Fruit fly (Drosophila melanogaster): ENCODE measurements around the gene tsg.

Gene tsg

DNA sequence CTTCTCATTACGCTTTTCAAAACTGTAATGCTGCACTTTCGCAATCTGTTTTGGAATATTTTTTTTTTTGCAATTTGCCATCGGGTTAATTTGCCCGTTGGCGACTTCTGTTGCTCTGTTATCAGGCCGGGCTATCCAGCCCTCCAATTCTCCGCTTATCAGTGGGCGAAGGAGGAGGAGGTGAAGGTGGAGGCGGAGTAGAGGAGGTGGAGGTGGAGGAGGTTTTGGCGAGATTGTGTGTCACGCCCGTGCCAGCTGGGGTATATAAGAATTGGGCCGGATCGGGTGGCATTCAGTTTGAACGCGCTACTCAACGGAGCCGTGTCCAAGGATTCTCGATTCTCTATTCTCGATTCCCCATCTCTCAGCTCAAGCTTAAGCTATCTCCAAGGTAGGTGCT is 25.4 kb upstream of the tsg start (continued):
- TF ChIP-seq GATAe (GFP tag; conservative IDR thresholded peaks at IDR 0.05) (peak; percentile 78), jigr1 (GFP tag; IDR thresholded peaks at IDR 0.05) (no peak), CG32767 (GFP tag; IDR thresholded peaks at IDR 0.05) (no peak)

DNA sequence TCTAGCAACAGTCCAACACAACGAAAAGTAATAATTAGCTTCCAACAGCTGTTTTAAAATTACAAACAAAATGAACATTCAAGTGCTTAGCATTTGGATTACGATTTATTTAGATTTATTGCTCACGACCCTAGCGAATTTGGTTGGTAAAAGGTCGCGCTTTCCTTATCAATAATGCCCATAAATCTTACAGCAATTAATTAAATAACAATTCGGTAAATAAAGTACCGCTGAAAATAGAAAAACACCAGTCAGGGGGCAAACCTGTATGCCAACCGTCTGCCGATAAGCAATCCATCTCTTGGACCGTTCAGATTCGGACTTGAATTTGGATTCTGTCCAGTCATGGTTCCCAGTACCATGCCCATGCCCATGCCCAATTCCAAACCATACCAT is 24.3 kb upstream of the tsg start:
- TF ChIP-seq CG14050 (GFP tag; IDR thresholded peaks at IDR 0.05) (no peak), Pdp1 (GFP tag; optimal IDR thresholded peaks at IDR 0.05) (no peak), nom (GFP tag; optimal IDR thresholded peaks at IDR 0.05) (peak; percentile 29), CG10431 (GFP tag; optimal IDR thresholded peaks at IDR 0.05) (no peak)

DNA sequence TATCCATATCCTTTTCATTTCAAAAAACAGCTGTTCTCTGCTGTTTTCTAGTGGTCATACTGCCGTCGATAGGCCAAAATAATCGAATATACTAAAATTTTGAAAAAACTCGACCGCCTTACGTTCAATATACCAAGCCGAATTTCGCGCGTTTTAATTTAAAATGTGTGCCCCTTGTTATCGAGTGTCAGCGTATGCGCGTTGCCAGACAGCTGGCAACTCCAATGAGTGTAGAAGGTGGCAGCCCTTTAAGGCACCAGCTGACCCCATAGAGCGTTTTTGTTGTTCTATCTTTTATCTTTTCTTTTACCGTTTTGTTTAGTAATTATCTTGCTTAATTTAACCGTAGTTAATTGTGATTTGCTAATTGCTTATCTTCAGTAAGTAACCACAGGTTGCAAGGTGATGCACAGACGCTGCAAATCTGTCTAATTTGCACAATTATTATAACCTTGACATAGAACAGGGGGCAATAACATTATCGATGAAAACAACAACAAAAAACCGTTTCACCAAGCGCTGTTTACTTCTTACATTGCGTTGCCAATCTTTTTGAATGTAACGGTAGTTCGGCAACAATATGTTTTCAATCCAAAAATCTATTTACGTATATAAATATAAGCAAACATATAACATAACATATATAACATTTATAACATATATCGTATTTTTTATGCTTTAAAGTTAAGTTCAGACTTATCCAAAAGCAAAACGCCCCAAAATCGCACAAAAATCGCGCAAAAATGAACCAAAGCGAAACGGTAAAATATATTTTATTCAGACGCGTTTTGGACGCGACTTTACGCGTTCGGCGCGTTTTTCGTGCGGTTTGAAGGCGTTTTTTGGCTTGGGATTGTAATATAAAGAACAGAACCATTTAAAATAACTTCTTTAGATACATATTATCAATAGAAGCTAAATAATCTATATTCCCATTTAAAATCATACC is 23.7 kb upstream of the tsg start, which contains the start of the genes CG1492 and regucalcin:
TSS of gene CG1492 (minus strand) at position 63 of the 949 bp plus-strand sequence.
TSS of gene regucalcin (plus strand) at position 229 of the 949 bp plus-strand sequence.
- TF ChIP-seq bbx (GFP tag; IDR thresholded peaks at IDR 0.05; ENCODE audit: partially characterized antibody) (peak; percentile 32; the same call in 1 of the 2 replicates), sens (GFP tag) (peak; percentile 7), Hey (tag; optimal IDR thresholded peaks at IDR 0.05) (no peak), D (optimal IDR thresholded peaks at IDR 0.05) (no peak), D (GFP tag; optimal IDR thresholded peaks at IDR 0.05) (no peak), phol (tag; optimal IDR thresholded peaks at IDR 0.05) (peak; percentile 28), CG14667 (GFP tag; IDR thresholded peaks at IDR 0.05) (no peak), unc-4 (GFP tag; IDR thresholded peaks at IDR 0.05; ENCODE audit: partially characterized antibody) (peak; percentile 46; the same call in 1 of the 2 replicates), Rfx (GFP tag; IDR thresholded peaks at IDR 0.05) (peak; percentile 22; the same call in 1 of the 2 replicates), CG12659 (GFP tag; optimal IDR thresholded peaks at IDR 0.05) (no peak), exex (tag; optimal IDR thresholded peaks at IDR 0.05) (peak; percentile 21), CG34224 (GFP tag; IDR thresholded peaks at IDR 0.05; ENCODE audit: partially characterized antibody) (peak; percentile 50; the same call in 1 of the 3 replicates), CG8388 (GFP tag; optimal IDR thresholded peaks at IDR 0.05) (no peak), CG1603 (tag; optimal IDR thresholded peaks at IDR 0.05) (peak; percentile 61), CG2889 (GFP tag; IDR thresholded peaks at IDR 0.05) (no peak), HLH4C (GFP tag; IDR thresholded peaks at IDR 0.05; ENCODE audit: partially characterized antibody) (0 out of 3 replicates have a peak, but pooled peaks have one; percentile 42), ap (GFP tag; IDR thresholded peaks at IDR 0.05) (no peak), Opbp (GFP tag; IDR thresholded peaks at IDR 0.05; ENCODE audit: partially characterized antibody) (peak; percentile 53; the same call in 1 of the 3 replicates), CG32532 (GFP tag; IDR thresholded peaks at IDR 0.05) (no peak), YL-1 (GFP tag; optimal IDR thresholded peaks at IDR 0.05) (peak; percentile 22), croc (GFP tag; conservative IDR thresholded peaks at IDR 0.05) (no peak), dm (GFP tag; optimal IDR thresholded peaks at IDR 0.05) (no peak), D19B (GFP tag; optimal IDR thresholded peaks at IDR 0.05) (no peak), sna (GFP tag; IDR thresholded peaks at IDR 0.05; ENCODE audit: partially characterized antibody) (no peak), CG10959 (GFP tag; IDR thresholded peaks at IDR 0.05) (no peak), CG30020 (tag; optimal IDR thresholded peaks at IDR 0.05) (peak; percentile 13), wor (GFP tag; IDR thresholded peaks at IDR 0.05) (no peak), CG13424 (tag; optimal IDR thresholded peaks at IDR 0.05) (no peak), Atf-2 (GFP tag; optimal IDR thresholded peaks at IDR 0.05) (no peak), knrl (GFP tag; IDR thresholded peaks at IDR 0.05; ENCODE audit: partially characterized antibody) (peak; percentile 49; the same call in 2 of the 3 replicates), tgo (GFP tag; IDR thresholded peaks at IDR 0.05) (no peak), CG13287 (GFP tag; IDR thresholded peaks at IDR 0.05; ENCODE audit: partially characterized antibody) (peak; percentile 59), crp (GFP tag; optimal IDR thresholded peaks at IDR 0.05) (peak; percentile 67 to 94), luna (GFP tag; optimal IDR thresholded peaks at IDR 0.05) (no peak), CG33213 (GFP tag; optimal IDR thresholded peaks at IDR 0.05) (peak; percentile 13), seq (GFP tag; IDR thresholded peaks at IDR 0.05) (no peak), CG4617 (GFP tag; optimal IDR thresholded peaks at IDR 0.05; ENCODE audit: borderline replicate concordance) (peak; percentile 17)
